Fruit fly (Drosophila melanogaster): ENCODE measurements around the gene CG13004.
A peak's percentile ranks its signal among the peaks of the same experiment; 100 is the strongest.

The CG13004 gene

dm6 chrX:16833097-16833496, 2.2 kb downstream of the CG13004 start:
- TF ChIP-seq CG9705 (GFP tag; optimal IDR thresholded peaks at IDR 0.05), result no peak
- TF ChIP-seq lola (GFP tag; optimal IDR thresholded peaks at IDR 0.05), result no peak
- no peak for TF ChIP-seq psq (GFP tag; optimal IDR thresholded peaks at IDR 0.05)
- TF ChIP-seq rgr (GFP tag; optimal IDR thresholded peaks at IDR 0.05), result peak; percentile 34
- no peak for TF ChIP-seq N (GFP tag; optimal IDR thresholded peaks at IDR 0.05)
- TF ChIP-seq ey (GFP tag; optimal IDR thresholded peaks at IDR 0.05), result peak; percentile 27
- TF ChIP-seq br (GFP tag; optimal IDR thresholded peaks at IDR 0.05), result peak; percentile 15
- TF ChIP-seq dsf (GFP tag; optimal IDR thresholded peaks at IDR 0.05; ENCODE audit: borderline replicate concordance), result no peak
- TF ChIP-seq h (GFP tag; optimal IDR thresholded peaks at IDR 0.05), result peak; percentile 30
- TF ChIP-seq sage (GFP tag; optimal IDR thresholded peaks at IDR 0.05), result no peak
- TF ChIP-seq sv (GFP tag; optimal IDR thresholded peaks at IDR 0.05), result peak; percentile 61
- peak in 1 of 2 experiments; percentile 38 for TF ChIP-seq foxo (GFP tag; optimal IDR thresholded peaks at IDR 0.05)
- no peak for TF ChIP-seq CG32264 (GFP tag; optimal IDR thresholded peaks at IDR 0.05)
- TF ChIP-seq fru (GFP tag; optimal IDR thresholded peaks at IDR 0.05), result peak; percentile 54

- no peak for TF ChIP-seq fru (GFP tag; optimal IDR thresholded peaks at IDR 0.05)
- TF ChIP-seq rgr (GFP tag; optimal IDR thresholded peaks at IDR 0.05), result no peak
- no peak for TF ChIP-seq pan (optimal IDR thresholded peaks at IDR 0.05)
- TF ChIP-seq N (GFP tag; optimal IDR thresholded peaks at IDR 0.05), result no peak
- no peak for TF ChIP-seq Vsx2 (GFP tag; optimal IDR thresholded peaks at IDR 0.05; ENCODE audit: partially characterized antibody)
- no peak for TF ChIP-seq dl (GFP tag; optimal IDR thresholded peaks at IDR 0.05; ENCODE audit: insufficient read depth in 1 of 2, partially characterized antibody in 2 of 2)
- TF ChIP-seq sv (GFP tag; optimal IDR thresholded peaks at IDR 0.05), result no peak
- no peak for TF ChIP-seq HLH106 (tag; optimal IDR thresholded peaks at IDR 0.05)
- no peak for TF ChIP-seq dsf (GFP tag; optimal IDR thresholded peaks at IDR 0.05; ENCODE audit: borderline replicate concordance)
- TF ChIP-seq Hnf4 (GFP tag; optimal IDR thresholded peaks at IDR 0.05), result no peak
- no peak for TF ChIP-seq Sp1 (GFP tag; optimal IDR thresholded peaks at IDR 0.05)
- TF ChIP-seq br (GFP tag; optimal IDR thresholded peaks at IDR 0.05), result no peak
These were observed 3.5 kb downstream of the CG13004 start for dm6 chrX:16831848-16832247.

DNA sequence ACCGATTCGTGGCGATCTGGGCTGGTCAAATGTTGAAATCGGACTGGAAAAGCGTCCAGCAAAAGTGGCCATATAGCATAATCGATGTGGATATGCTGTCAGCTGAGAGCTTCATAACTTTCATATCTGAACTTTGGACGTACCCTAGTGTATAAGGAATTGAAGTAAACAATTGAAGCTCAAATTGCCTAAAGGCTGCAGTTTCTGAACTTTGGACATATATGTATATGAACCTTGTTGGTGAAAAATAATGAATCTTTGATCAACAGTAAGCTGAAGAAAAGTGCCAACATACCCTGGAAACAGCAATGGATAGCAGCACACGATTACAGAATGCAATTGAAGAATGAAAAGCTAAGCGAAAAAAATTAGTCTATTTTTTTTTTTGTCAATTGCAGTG, 5.2 kb downstream of the CG13004 start:
- TF ChIP-seq Vsx2 (GFP tag; optimal IDR thresholded peaks at IDR 0.05; ENCODE audit: partially characterized antibody) (no peak), Dif (GFP tag; optimal IDR thresholded peaks at IDR 0.05; ENCODE audit: partially characterized antibody) (no peak), pan (optimal IDR thresholded peaks at IDR 0.05) (no peak), Hr78 (GFP tag; optimal IDR thresholded peaks at IDR 0.05) (no peak)

DNA sequence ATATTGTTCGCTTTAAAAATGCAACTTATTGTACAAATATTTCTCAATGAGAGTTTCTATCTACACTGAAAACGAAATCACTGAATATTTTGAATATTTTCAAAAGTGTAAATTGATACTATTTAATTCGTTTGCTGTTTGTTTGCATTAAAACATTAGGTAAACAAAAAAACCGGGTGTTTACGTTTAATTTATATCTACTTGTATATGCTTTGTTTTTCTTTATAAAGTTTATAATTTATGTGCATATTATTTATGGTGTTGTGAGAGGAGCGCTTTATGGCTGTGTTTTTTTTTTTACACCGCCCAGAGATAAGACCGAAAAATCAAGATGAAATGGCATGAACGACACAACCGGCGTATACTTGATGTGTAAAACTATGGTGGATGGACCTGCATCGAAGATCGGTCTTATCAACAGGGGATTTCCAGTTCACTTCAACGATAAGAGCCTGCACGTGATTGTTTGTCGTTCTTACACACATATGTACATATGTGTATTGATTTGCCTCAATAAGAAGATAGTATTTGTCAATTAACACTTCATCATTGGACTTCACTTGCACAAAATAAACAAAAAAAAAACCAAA, 5.8 kb downstream of the CG13004 start:
- TF ChIP-seq dsf (GFP tag; optimal IDR thresholded peaks at IDR 0.05; ENCODE audit: borderline replicate concordance), result no peak
- peak; percentile 19 for TF ChIP-seq rgr (GFP tag; optimal IDR thresholded peaks at IDR 0.05)
- no peak for TF ChIP-seq sage (GFP tag; optimal IDR thresholded peaks at IDR 0.05)
- no peak for TF ChIP-seq Hr78 (GFP tag; optimal IDR thresholded peaks at IDR 0.05)
- TF ChIP-seq tai (GFP tag; optimal IDR thresholded peaks at IDR 0.05), result no peak
- no peak for TF ChIP-seq CG32264 (GFP tag; optimal IDR thresholded peaks at IDR 0.05)
- no peak for TF ChIP-seq fru (GFP tag; optimal IDR thresholded peaks at IDR 0.05)
- no peak for TF ChIP-seq N (GFP tag; optimal IDR thresholded peaks at IDR 0.05)
- no peak for TF ChIP-seq woc (GFP tag; optimal IDR thresholded peaks at IDR 0.05)
- TF ChIP-seq GATAd (GFP tag; optimal IDR thresholded peaks at IDR 0.05), result no peak
- no peak for TF ChIP-seq br (GFP tag; optimal IDR thresholded peaks at IDR 0.05)
- TF ChIP-seq sv (GFP tag; optimal IDR thresholded peaks at IDR 0.05), result no peak
- no peak for TF ChIP-seq Rel (GFP tag; optimal IDR thresholded peaks at IDR 0.05)
- TF ChIP-seq Rel (tag; optimal IDR thresholded peaks at IDR 0.05), result peak; percentile 77
- peak in 1 of 2 experiments; percentile 4 for TF ChIP-seq foxo (GFP tag; optimal IDR thresholded peaks at IDR 0.05)
- TF ChIP-seq OdsH (GFP tag; optimal IDR thresholded peaks at IDR 0.05), result peak; percentile 12
- TF ChIP-seq Dif (GFP tag; optimal IDR thresholded peaks at IDR 0.05; ENCODE audit: partially characterized antibody), result no peak
- no peak for TF ChIP-seq dl (GFP tag; optimal IDR thresholded peaks at IDR 0.05; ENCODE audit: insufficient read depth in 1 of 2, partially characterized antibody in 2 of 2)

- peak; percentile 22 for TF ChIP-seq fru (GFP tag; optimal IDR thresholded peaks at IDR 0.05)
- no peak for TF ChIP-seq Jra (GFP tag; optimal IDR thresholded peaks at IDR 0.05)
- TF ChIP-seq Dif (GFP tag; optimal IDR thresholded peaks at IDR 0.05; ENCODE audit: partially characterized antibody), result no peak
- peak; percentile 37 for TF ChIP-seq h (GFP tag; optimal IDR thresholded peaks at IDR 0.05)
- TF ChIP-seq Sp1 (GFP tag; optimal IDR thresholded peaks at IDR 0.05), result peak; percentile 26
- no peak for TF ChIP-seq jim (GFP tag; optimal IDR thresholded peaks at IDR 0.05)
- peak; percentile 21 for TF ChIP-seq OdsH (GFP tag; optimal IDR thresholded peaks at IDR 0.05)
- TF ChIP-seq HLH106 (tag; optimal IDR thresholded peaks at IDR 0.05), result peak; percentile 47
- TF ChIP-seq rgr (GFP tag; optimal IDR thresholded peaks at IDR 0.05), result peak; percentile 43
- peak in 1 of 2 experiments; percentile 34 for TF ChIP-seq foxo (GFP tag; optimal IDR thresholded peaks at IDR 0.05)
- no peak for TF ChIP-seq usp (GFP tag; optimal IDR thresholded peaks at IDR 0.05)
- no peak for TF ChIP-seq sv (GFP tag; optimal IDR thresholded peaks at IDR 0.05)
- TF ChIP-seq ey (GFP tag; optimal IDR thresholded peaks at IDR 0.05), result peak; percentile 24
- TF ChIP-seq br (GFP tag; optimal IDR thresholded peaks at IDR 0.05), result peak; percentile 36
- peak; percentile 25 for TF ChIP-seq psq (GFP tag; optimal IDR thresholded peaks at IDR 0.05)
- peak; percentile 2 for TF ChIP-seq Hnf4 (GFP tag; optimal IDR thresholded peaks at IDR 0.05)
These were observed 13.2 kb downstream of the CG13004 start for dm6 chrX:16822080-16822479.
